Worm (Caenorhabditis elegans) whole organism, young adult: ENCODE data around the gene F07F6.7.

Source experiments
- B0035.1 ChIP-seq: sonication (generic microtip); optimal IDR thresholded peaks from 2 replicates; lab custom pipeline; 2016; ENCODE audit warnings: missing genetic modification characterization, mild to moderate bottlenecking, missing compliant biosample characterization, missing genotype, missing genetic modification reagents
- B0336.3 ChIP-seq: fragments of 200-800 bp; sonication (Bioruptor generic); IDR thresholded peaks from 2 replicates; pipeline ENCODE4 v1.3.6; 2022; ENCODE audit warnings: missing genetic modification characterization, missing compliant biosample characterization
- F22D6.2 ChIP-seq: sonication (generic microtip); optimal IDR thresholded peaks from 2 replicates; lab custom pipeline; 2016; ENCODE audit warnings: mild to moderate bottlenecking, missing genetic modification characterization, missing compliant biosample characterization
- F23B12.7 ChIP-seq: sonication (generic microtip); optimal IDR thresholded peaks from 2 replicates; lab custom pipeline; 2017; ENCODE audit warnings: missing genetic modification characterization, mild to moderate bottlenecking, missing compliant biosample characterization, antibody characterized with exemption, moderate library complexity; ENCODE audit not compliant: insufficient read depth
- F33H1.4 ChIP-seq: fragments of 200-800 bp; sonication (Bioruptor generic); IDR thresholded peaks from 2 replicates; pipeline ENCODE4 v1.3.6; 2022; ENCODE audit warnings: missing genetic modification reagents, missing genetic modification characterization, missing compliant biosample characterization
- F39B2.1 ChIP-seq: fragments of 200-800 bp; sonication (Bioruptor generic); IDR thresholded peaks from 2 replicates; pipeline ENCODE4 v1.3.6; 2022; ENCODE audit warnings: missing genetic modification reagents, missing genetic modification characterization, missing compliant biosample characterization
- F52B5.7 ChIP-seq: sonication (generic microtip); optimal IDR thresholded peaks from 2 replicates; lab custom pipeline; 2016; ENCODE audit warnings: mild to moderate bottlenecking, missing genetic modification characterization, missing compliant biosample characterization
- F57A8.1 ChIP-seq: fragments of 200-800 bp; sonication (Bioruptor generic); optimal IDR thresholded peaks from 2 replicates; lab custom pipeline; 2018; ENCODE audit warnings: mild to moderate bottlenecking, missing genetic modification characterization, moderate library complexity, missing compliant biosample characterization
- K12H6.12 ChIP-seq: fragments of 200-800 bp; sonication (Bioruptor generic); optimal IDR thresholded peaks from 2 replicates; lab custom pipeline; 2018; ENCODE audit warnings: mild to moderate bottlenecking, missing genetic modification characterization, missing compliant biosample characterization
- T26A5.8 ChIP-seq: sonication (generic microtip); optimal IDR thresholded peaks from 2 replicates; lab custom pipeline; 2016; ENCODE audit warnings: missing genetic modification characterization, missing compliant biosample characterization
- Y53F4B.3 ChIP-seq: fragments of 200-800 bp; sonication (Bioruptor generic); IDR thresholded peaks from 2 replicates; pipeline ENCODE4 v1.3.6; 2022; ENCODE audit warnings: missing genetic modification reagents, missing genetic modification characterization, missing compliant biosample characterization
- Y67H2A.10 ChIP-seq: fragments of 200-800 bp; sonication (Bioruptor generic); conservative IDR thresholded peaks from 2 replicates; pipeline ENCODE4 v1.3.6; 2022; ENCODE audit warnings: missing genetic modification reagents, missing genetic modification characterization, missing compliant biosample characterization
- ama-1 ChIP-seq, 3 experiments: fragments of 150-350 bp in 1 of 3; sonication (generic microtip) in 2 of 3; optimal IDR thresholded peaks; 2 replicates each; lab custom pipeline; 2014 to 2018; ENCODE audit warnings: missing biosample characterization in 2 of 3, missing genetic modification characterization in 2 of 3, missing genetic modification reagents in 2 of 3
- aptf-2 ChIP-seq: fragments of 200-800 bp; sonication (Bioruptor generic); conservative IDR thresholded peaks from 2 replicates; pipeline ENCODE4 v1.3.6; 2022; ENCODE audit warnings: missing genetic modification reagents, missing genetic modification characterization, missing compliant biosample characterization
- atf-7 ChIP-seq: sonication (generic microtip); optimal IDR thresholded peaks from 2 replicates; lab custom pipeline; 2017; ENCODE audit warnings: mild to moderate bottlenecking, missing genetic modification characterization, missing compliant biosample characterization
- attf-5 ChIP-seq: fragments of 200-800 bp; sonication (Bioruptor generic); optimal IDR thresholded peaks from 2 replicates; lab custom pipeline; 2018; ENCODE audit warnings: mild to moderate bottlenecking, missing genetic modification characterization, missing compliant biosample characterization
- bed-2 ChIP-seq: fragments of 200-800 bp; sonication (Bioruptor generic); IDR thresholded peaks from 2 replicates; pipeline ENCODE4 v1.3.6; 2022; ENCODE audit warnings: missing genetic modification reagents, missing genetic modification characterization, missing compliant biosample characterization
- cebp-1 ChIP-seq, 2 experiments: fragments of 200-800 bp in 1 of 2; sonication (Bioruptor generic) in 1 of 2; sonication (generic microtip) in 1 of 2; IDR thresholded peaks in 1 of 2; optimal IDR thresholded peaks in 1 of 2; 2 replicates each; pipeline versions ENCODE4 v1.3.6 to Lab custom; 2017 to 2022; ENCODE audit warnings: missing compliant biosample characterization in 2 of 2, missing genetic modification characterization in 2 of 2, mild to moderate bottlenecking in 1 of 2, missing genetic modification reagents in 1 of 2, moderate library complexity in 1 of 2
- ceh-100 ChIP-seq: fragments of 200-800 bp; sonication (Bioruptor generic); IDR thresholded peaks from 2 replicates; pipeline ENCODE4 v1.3.6; 2022; ENCODE audit warnings: missing genetic modification reagents, missing genetic modification characterization, missing compliant biosample characterization
- egl-18 ChIP-seq: fragments of 200-800 bp; sonication (Bioruptor generic); IDR thresholded peaks from 2 replicates; pipeline ENCODE4 v1.3.6; 2022; ENCODE audit warnings: missing genetic modification reagents, missing genetic modification characterization, missing compliant biosample characterization
- ekl-4 ChIP-seq: fragments of 200-800 bp; sonication (Bioruptor generic); IDR thresholded peaks from 2 replicates; pipeline ENCODE4 v1.3.6; 2022; ENCODE audit warnings: missing genetic modification reagents, missing genetic modification characterization, missing compliant biosample characterization
- ets-4 ChIP-seq: fragments of 200-800 bp; sonication (Bioruptor generic); optimal IDR thresholded peaks from 2 replicates; lab custom pipeline; 2018; ENCODE audit warnings: mild to moderate bottlenecking, missing genetic modification characterization, missing compliant biosample characterization
- hlh-12 ChIP-seq: sonication (generic microtip); optimal IDR thresholded peaks from 2 replicates; lab custom pipeline; 2016; ENCODE audit warnings: missing genetic modification characterization, missing compliant biosample characterization
- hmg-20 ChIP-seq: fragments of 200-800 bp; sonication (Bioruptor generic); IDR thresholded peaks from 2 replicates; pipeline ENCODE4 v1.3.6; 2022; ENCODE audit warnings: missing genetic modification reagents, missing genetic modification characterization, missing compliant biosample characterization
- let-607 ChIP-seq, 2 experiments: fragments of 200-800 bp in 1 of 2; sonication (Bioruptor generic) in 1 of 2; sonication (generic microtip) in 1 of 2; optimal IDR thresholded peaks; 2 replicates each; lab custom pipeline; 2016 to 2018; ENCODE audit warnings: mild to moderate bottlenecking in 2 of 2, missing compliant biosample characterization in 2 of 2, missing genetic modification characterization in 2 of 2, moderate library complexity in 2 of 2, missing genotype in 1 of 2
- lin-35 ChIP-seq, 3 experiments: fragments of 150-350 bp in 2 of 3; sonication (generic microtip) in 1 of 3; optimal IDR thresholded peaks; 2 replicates each; lab custom pipeline; 2014 to 2018; ENCODE audit warnings: missing biosample characterization in 3 of 3, missing genetic modification characterization in 3 of 3, missing genetic modification reagents in 3 of 3
- lin-40 ChIP-seq: sonication (generic microtip); optimal IDR thresholded peaks from 2 replicates; lab custom pipeline; 2016; ENCODE audit warnings: missing genetic modification characterization, mild to moderate bottlenecking, missing compliant biosample characterization, missing genotype, missing genetic modification reagents
- lin-54 ChIP-seq: fragments of 200-800 bp; sonication (Bioruptor generic); optimal IDR thresholded peaks from 2 replicates; lab custom pipeline; 2018; ENCODE audit warnings: mild to moderate bottlenecking, missing genetic modification characterization, missing compliant biosample characterization
- lsl-1 ChIP-seq: fragments of 200-800 bp; sonication (Bioruptor generic); optimal IDR thresholded peaks from 2 replicates; lab custom pipeline; 2018; ENCODE audit warnings: mild to moderate bottlenecking, missing genetic modification characterization, moderate library complexity, missing compliant biosample characterization
- lsy-27 ChIP-seq: sonication (generic microtip); optimal IDR thresholded peaks from 2 replicates; lab custom pipeline; 2017; ENCODE audit warnings: missing genetic modification characterization, mild to moderate bottlenecking, missing compliant biosample characterization, antibody characterized with exemption, missing genotype, borderline replicate concordance; ENCODE audit not compliant: insufficient read depth
- madf-3 ChIP-seq: fragments of 200-800 bp; sonication (Bioruptor generic); IDR thresholded peaks from 2 replicates; pipeline ENCODE4 v1.3.6; 2022; ENCODE audit warnings: missing genetic modification reagents, missing genetic modification characterization, missing compliant biosample characterization
- madf-6 ChIP-seq: fragments of 200-800 bp; sonication (Bioruptor generic); IDR thresholded peaks from 2 replicates; pipeline ENCODE4 v1.3.6; 2022; ENCODE audit warnings: missing genetic modification reagents, missing genetic modification characterization, missing compliant biosample characterization
- madf-8 ChIP-seq: fragments of 200-800 bp; sonication (Bioruptor generic); conservative IDR thresholded peaks from 2 replicates; pipeline ENCODE4 v1.3.6; 2022; ENCODE audit warnings: missing genetic modification reagents, missing genetic modification characterization, missing compliant biosample characterization
- nhr-120 ChIP-seq: fragments of 200-800 bp; sonication (Bioruptor generic); IDR thresholded peaks from 2 replicates; pipeline ENCODE4 v1.3.6; 2022; ENCODE audit warnings: missing genetic modification characterization, missing compliant biosample characterization
- pha-4 ChIP-seq: fragments of 150-350 bp; sonication (generic microtip); optimal IDR thresholded peaks from 2 replicates; lab custom pipeline; 2014; ENCODE audit warnings: missing biosample characterization, missing genetic modification reagents, missing genetic modification characterization
- rcor-1 ChIP-seq: fragments of 200-800 bp; sonication (Bioruptor generic); IDR thresholded peaks from 2 replicates; pipeline ENCODE4 v1.3.6; 2022; ENCODE audit warnings: missing genetic modification reagents, missing genetic modification characterization, missing compliant biosample characterization
- repo-1 ChIP-seq: sonication (generic microtip); optimal IDR thresholded peaks from 2 replicates; lab custom pipeline; 2017; ENCODE audit warnings: mild to moderate bottlenecking, missing genetic modification characterization, missing compliant biosample characterization
- rpc-1 ChIP-seq, 2 experiments: fragments of 150-350 bp in 1 of 2; sonication (generic microtip) in 1 of 2; optimal IDR thresholded peaks; 2 replicates each; lab custom pipeline; 2014 to 2018; ENCODE audit warnings: missing biosample characterization in 1 of 2, missing genetic modification characterization in 1 of 2, missing genetic modification reagents in 1 of 2, missing genotype in 1 of 2
- snpc-1.1 ChIP-seq: sonication (generic microtip); optimal IDR thresholded peaks from 2 replicates; lab custom pipeline; 2017; ENCODE audit warnings: missing genetic modification characterization, mild to moderate bottlenecking, missing compliant biosample characterization, antibody characterized with exemption, moderate library complexity, missing genotype, missing genetic modification reagents; ENCODE audit not compliant: insufficient read depth
- somi-1 ChIP-seq: fragments of 200-800 bp; sonication (Bioruptor generic); optimal IDR thresholded peaks from 2 replicates; lab custom pipeline; 2018; ENCODE audit warnings: mild to moderate bottlenecking, missing genetic modification characterization, missing compliant biosample characterization
- tbx-9 ChIP-seq: sonication (generic microtip); optimal IDR thresholded peaks from 2 replicates; lab custom pipeline; 2016; ENCODE audit warnings: borderline replicate concordance, missing genetic modification characterization, inconsistent platforms, missing compliant biosample characterization
- tlf-1 ChIP-seq: fragments of 200-800 bp; sonication (Bioruptor generic); optimal IDR thresholded peaks from 2 replicates; lab custom pipeline; 2018; ENCODE audit warnings: mild to moderate bottlenecking, missing genetic modification characterization, missing compliant biosample characterization
- ztf-22 ChIP-seq: fragments of 200-800 bp; sonication (Bioruptor generic); optimal IDR thresholded peaks from 2 replicates; lab custom pipeline; 2018; ENCODE audit warnings: mild to moderate bottlenecking, missing genetic modification characterization, moderate library complexity, missing compliant biosample characterization
- ztf-25 ChIP-seq: fragments of 200-800 bp; sonication (Bioruptor generic); IDR thresholded peaks from 2 replicates; pipeline ENCODE4 v1.3.6; 2022; ENCODE audit warnings: missing genetic modification reagents, missing genetic modification characterization, missing compliant biosample characterization
- ztf-26 ChIP-seq: sonication (generic microtip); optimal IDR thresholded peaks from 2 replicates; lab custom pipeline; 2017; ENCODE audit warnings: missing genetic modification characterization, missing compliant biosample characterization
- ztf-3 ChIP-seq: fragments of 200-800 bp; sonication (Bioruptor generic); optimal IDR thresholded peaks from 2 replicates; lab custom pipeline; 2018; ENCODE audit warnings: mild to moderate bottlenecking, missing genetic modification characterization, missing compliant biosample characterization

The F07F6.7 gene

DNA sequence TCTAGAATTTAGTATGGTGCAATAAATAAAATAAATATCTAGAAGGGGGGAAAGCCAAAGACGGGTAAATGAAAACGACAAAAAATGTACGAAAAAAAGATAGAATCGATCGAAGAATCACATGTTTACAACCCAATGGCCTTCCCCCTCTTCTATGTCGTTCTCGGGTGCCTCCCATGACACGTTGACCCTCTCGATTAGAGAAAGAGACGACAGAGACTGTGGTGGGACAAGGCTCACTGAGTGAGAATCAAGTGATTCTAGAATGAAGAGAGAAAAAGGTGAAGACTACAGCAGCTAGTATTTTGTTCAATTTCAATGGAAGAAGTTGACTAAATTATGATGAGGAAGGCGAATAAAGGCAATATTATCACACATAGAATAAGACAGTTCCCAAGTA lies 2.4 kb upstream of the F07F6.7 start (continued):
- TF ChIP-seq tbx-9 (tag; lab: Kevin White, UChicago), result no peak
- no peak for TF ChIP-seq nhr-120 (GFP tag; lab: Robert Waterston, UW)
- no peak for TF ChIP-seq ztf-22
- no peak; the same call in 1 of the 2 replicates for TF ChIP-seq cebp-1 (GFP tag; IDR thresholded peaks at IDR 0.05; lab: Robert Waterston, UW)
- TF ChIP-seq cebp-1 (tag; optimal IDR thresholded peaks at IDR 0.05; lab: Kevin White, UChicago), result peak; percentile 65
- no peak for TF ChIP-seq repo-1 (tag; lab: Kevin White, UChicago)
- TF ChIP-seq pha-4, result peak; percentile 45
- TF ChIP-seq somi-1, result peak; percentile 6
- TF ChIP-seq ztf-25 (GFP tag; lab: Robert Waterston, UW), result no peak
- no peak for TF ChIP-seq hmg-20
- TF ChIP-seq hlh-12 (tag; lab: Kevin White, UChicago), result no peak
- no peak for TF ChIP-seq F52B5.7
- no peak for TF ChIP-seq madf-3 (GFP tag; lab: Robert Waterston, UW)
- no peak for TF ChIP-seq ama-1 (optimal IDR thresholded peaks at IDR 0.05; lab: Kevin White, UChicago)
- TF ChIP-seq ama-1 (GFP tag; optimal IDR thresholded peaks at IDR 0.05; lab: Kevin White, UChicago), result no peak
- TF ChIP-seq tlf-1 (GFP tag; lab: Kevin White, UChicago), result no peak
- TF ChIP-seq B0035.1, result no peak
- TF ChIP-seq attf-5, result peak; percentile 74
- TF ChIP-seq ztf-26 (tag; lab: Kevin White, UChicago), result no peak
- TF ChIP-seq ceh-100, result no peak; the same call in 1 of the 2 replicates
- TF ChIP-seq bed-2 (GFP tag; lab: Robert Waterston, UW), result no peak
- no peak for TF ChIP-seq madf-6 (GFP tag; lab: Robert Waterston, UW)
- TF ChIP-seq rpc-1 (optimal IDR thresholded peaks at IDR 0.05; lab: Kevin White, UChicago), result no peak
- TF ChIP-seq rpc-1 (tag; optimal IDR thresholded peaks at IDR 0.05; lab: Kevin White, UChicago), result no peak
- TF ChIP-seq egl-18, result no peak
- TF ChIP-seq F57A8.1, result no peak
- no peak for TF ChIP-seq F39B2.1 (GFP tag; lab: Robert Waterston, UW)
- no peak for TF ChIP-seq ztf-3 (GFP tag; lab: Kevin White, UChicago)
- peak; percentile 47 for TF ChIP-seq atf-7 (tag; lab: Kevin White, UChicago)
- TF ChIP-seq aptf-2 (GFP tag; lab: Robert Waterston, UW), result no peak
- TF ChIP-seq rcor-1, result 0 out of 2 replicates have a peak, but pooled peaks have one; percentile 47
- TF ChIP-seq F33H1.4 (GFP tag; lab: Robert Waterston, UW), result no peak
- TF ChIP-seq ekl-4 (GFP tag; lab: Robert Waterston, UW), result no peak
- no peak for TF ChIP-seq lsy-27 (tag; lab: Kevin White, UChicago)
- peak; percentile 65; the same call in 1 of the 2 replicates for TF ChIP-seq B0336.3 (GFP tag; lab: Robert Waterston, UW)
- no peak for TF ChIP-seq T26A5.8 (tag; lab: Kevin White, UChicago)
- no peak for TF ChIP-seq F22D6.2 (tag; lab: Kevin White, UChicago)
- TF ChIP-seq Y67H2A.10 (GFP tag; lab: Robert Waterston, UW), result no peak; the same call in 1 of the 2 replicates
- no peak for TF ChIP-seq lsl-1 (GFP tag; lab: Kevin White, UChicago)
- no peak for TF ChIP-seq Y53F4B.3
- TF ChIP-seq snpc-1.1, result no peak
- TF ChIP-seq ets-4 (GFP tag; lab: Kevin White, UChicago), result peak; percentile 13
- no peak for TF ChIP-seq F23B12.7 (tag; lab: Kevin White, UChicago)
- peak; percentile 38 for TF ChIP-seq K12H6.12 (tag; lab: Kevin White, UChicago)
- TF ChIP-seq lin-35 (GFP tag; optimal IDR thresholded peaks at IDR 0.05; lab: Kevin White, UChicago), result no peak
- TF ChIP-seq madf-8, result no peak
- TF ChIP-seq lin-40 (tag; lab: Kevin White, UChicago), result peak; percentile 15
- TF ChIP-seq lin-54 (GFP tag; lab: Kevin White, UChicago), result peak; percentile 18
- TF ChIP-seq let-607 (tag; optimal IDR thresholded peaks at IDR 0.05; lab: Kevin White, UChicago), result peak in 1 of 2 experiments; percentile 32
